Worm (Caenorhabditis elegans) whole organism, late embryonic: ENCODE measurements around the gene srb-11.

Source experiments
- ceh-31 ChIP-seq: sonication (generic microtip); optimal IDR thresholded peaks from 2 replicates; lab custom pipeline; 2016; ENCODE audit warnings: missing genetic modification characterization, missing compliant biosample characterization
- che-1 ChIP-seq: sonication (generic microtip); optimal IDR thresholded peaks from 2 replicates; lab custom pipeline; 2016; ENCODE audit warnings: mild to moderate bottlenecking, missing genetic modification characterization, missing compliant biosample characterization
- dve-1 ChIP-seq: sonication (generic microtip); optimal IDR thresholded peaks from 2 replicates; lab custom pipeline; 2017; ENCODE audit warnings: antibody characterized with exemption, mild to moderate bottlenecking, missing genetic modification characterization, missing compliant biosample characterization
- nfya-1 ChIP-seq: sonication (generic microtip); optimal IDR thresholded peaks from 2 replicates; lab custom pipeline; 2017; ENCODE audit warnings: missing genetic modification characterization, mild to moderate bottlenecking, missing compliant biosample characterization, antibody characterized with exemption, moderate library complexity
- nhr-11 ChIP-seq: fragments of 150-350 bp; optimal IDR thresholded peaks from 2 replicates; lab custom pipeline; 2014; ENCODE audit warnings: missing biosample characterization, missing genetic modification characterization
- sdc-2 ChIP-seq: sonication (generic microtip); optimal IDR thresholded peaks from 2 replicates; lab custom pipeline; 2016; ENCODE audit warnings: missing genotype, missing genetic modification characterization, missing compliant biosample characterization
- unc-86 ChIP-seq: sonication (generic microtip); optimal IDR thresholded peaks from 2 replicates; lab custom pipeline; 2016; ENCODE audit warnings: missing genetic modification characterization, missing compliant biosample characterization

ce11 chrIII:6509301-6509700, 16.6 kb upstream of the srb-11 start:
- TF ChIP-seq dve-1 (tag; lab: Kevin White, UChicago) = no peak
- TF ChIP-seq che-1 (tag; lab: Kevin White, UChicago) = no peak
- TF ChIP-seq ceh-31 (tag; lab: Kevin White, UChicago) = no peak
- no peak for TF ChIP-seq nhr-11
- TF ChIP-seq sdc-2 (tag; lab: Kevin White, UChicago) = no peak
- TF ChIP-seq nfya-1 (tag; lab: Kevin White, UChicago) = no peak
- TF ChIP-seq unc-86 (tag; lab: Kevin White, UChicago) = no peak
